Fruit fly (Drosophila melanogaster): ENCODE results near the gene CG5194.

Gene CG5194

dm6 chr3L:8997686-8998239 lies 11.9 kb downstream of the CG5194 start, which contains the start of the genes smg and CG5087 (continued):
- TF ChIP-seq CG18599 (GFP tag; optimal IDR thresholded peaks at IDR 0.05) (no peak), CG12071 (GFP tag; optimal IDR thresholded peaks at IDR 0.05) (no peak), pros (GFP tag; optimal IDR thresholded peaks at IDR 0.05) (no peak), CG12299 (tag; optimal IDR thresholded peaks at IDR 0.05) (peak; percentile 35), CG4730 (GFP tag; IDR thresholded peaks at IDR 0.05) (no peak), Asciz (GFP tag; optimal IDR thresholded peaks at IDR 0.05) (no peak), CG30020 (tag; optimal IDR thresholded peaks at IDR 0.05) (no peak), CG4707 (GFP tag; optimal IDR thresholded peaks at IDR 0.05) (no peak), oc (tag; optimal IDR thresholded peaks at IDR 0.05) (no peak), CG4424 (GFP tag; optimal IDR thresholded peaks at IDR 0.05) (peak; percentile 36), hb (GFP tag; IDR thresholded peaks at IDR 0.05; ENCODE audit: partially characterized antibody) (0 out of 3 replicates have a peak, but pooled peaks have one; percentile 42), br (optimal IDR thresholded peaks at IDR 0.05) (no peak), CG2120 (GFP tag; optimal IDR thresholded peaks at IDR 0.05) (peak; percentile 72), ewg (GFP tag; optimal IDR thresholded peaks at IDR 0.05) (peak; percentile 65), NC2β (GFP tag; optimal IDR thresholded peaks at IDR 0.05) (peak; percentile 66), tin (GFP tag; optimal IDR thresholded peaks at IDR 0.05) (peak; percentile 42), CG17361 (GFP tag; IDR thresholded peaks at IDR 0.05) (peak; percentile 11; the same call in 1 of the 3 replicates), CG8388 (GFP tag; optimal IDR thresholded peaks at IDR 0.05) (no peak), wek (GFP tag; optimal IDR thresholded peaks at IDR 0.05) (no peak), CG11085 (GFP tag; IDR thresholded peaks at IDR 0.05) (0 out of 2 replicates have a peak, but pooled peaks have one; percentile 22), NfI (GFP tag; optimal IDR thresholded peaks at IDR 0.05) (peak; percentile 14), nau (GFP tag; optimal IDR thresholded peaks at IDR 0.05) (no peak), CG8281 (tag; optimal IDR thresholded peaks at IDR 0.05) (no peak), fd3F (GFP tag; optimal IDR thresholded peaks at IDR 0.05) (no peak), CG17568 (GFP tag; optimal IDR thresholded peaks at IDR 0.05) (no peak), Trl (optimal IDR thresholded peaks at IDR 0.05) (no peak), Trl (GFP tag; optimal IDR thresholded peaks at IDR 0.05) (peak; percentile 32), vvl (GFP tag; IDR thresholded peaks at IDR 0.05) (peak; percentile 85), CG4282 (GFP tag; optimal IDR thresholded peaks at IDR 0.05) (peak; percentile 47), Hr78 (GFP tag; optimal IDR thresholded peaks at IDR 0.05) (peak in 1 of 2 experiments; percentile 46), Sox102F (GFP tag; optimal IDR thresholded peaks at IDR 0.05) (no peak), hbn (GFP tag; IDR thresholded peaks at IDR 0.05; ENCODE audit: partially characterized antibody) (peak; percentile 54), otp (GFP tag; IDR thresholded peaks at IDR 0.05) (no peak), zfh1 (GFP tag; IDR thresholded peaks at IDR 0.05) (peak; percentile 56; the same call in 2 of the 3 replicates), Stat92E (GFP tag; optimal IDR thresholded peaks at IDR 0.05) (peak in 1 of 3 experiments; percentile 52), caup (GFP tag; optimal IDR thresholded peaks at IDR 0.05; ENCODE audit: severe bottlenecking) (no peak), CG13296 (GFP tag; optimal IDR thresholded peaks at IDR 0.05) (peak; percentile 48), dati (GFP tag; IDR thresholded peaks at IDR 0.05) (no peak), crp (GFP tag; optimal IDR thresholded peaks at IDR 0.05) (peak in 1 of 2 experiments; percentile 1), schlank (tag; optimal IDR thresholded peaks at IDR 0.05) (no peak), CG14050 (GFP tag; IDR thresholded peaks at IDR 0.05) (no peak), CG32772 (GFP tag; IDR thresholded peaks at IDR 0.05) (no peak), Atf3 (GFP tag; optimal IDR thresholded peaks at IDR 0.05) (no peak), CG13287 (GFP tag; IDR thresholded peaks at IDR 0.05; ENCODE audit: partially characterized antibody) (peak; percentile 76), E2f2 (GFP tag; IDR thresholded peaks at IDR 0.05) (peak; percentile 46), NFAT (GFP tag; IDR thresholded peaks at IDR 0.05) (peak; percentile 71), CG5245 (GFP tag; optimal IDR thresholded peaks at IDR 0.05) (no peak), CG1024 (GFP tag; IDR thresholded peaks at IDR 0.05) (no peak), CG8478 (optimal IDR thresholded peaks at IDR 0.05) (peak; percentile 35), da (GFP tag; optimal IDR thresholded peaks at IDR 0.05) (peak; percentile 16)

All from whole organism, embryonic.